Fruit fly (Drosophila melanogaster) whole organism, embryonic: Measurements from ENCODE around the gene mldr.

ENCODE experiments used
- CG11085 ChIP-seq: fragments of 200-800 bp; sonication (Bioruptor generic); IDR thresholded peaks from 2 replicates; pipeline ENCODE4 v1.3.6; 2022; ENCODE audit warnings: missing biosample characterization, missing genetic modification characterization
- CG12942 ChIP-seq: fragments of 200-800 bp; sonication (Bioruptor generic); optimal IDR thresholded peaks from 3 replicates; lab custom pipeline; 2016; ENCODE audit warnings: missing biosample characterization, missing genetic modification characterization
- CG3838 ChIP-seq: fragments of 200-800 bp; sonication (Bioruptor generic); optimal IDR thresholded peaks from 3 replicates; lab custom pipeline; 2016; ENCODE audit warnings: missing biosample characterization, missing genetic modification characterization
- CG6683 ChIP-seq: fragments of 200-800 bp; sonication (Bioruptor generic); optimal IDR thresholded peaks from 2 replicates; lab custom pipeline; 2017; ENCODE audit warnings: missing biosample characterization, mild to moderate bottlenecking, missing genetic modification characterization, missing genetic modification reagents
- CG6854 ChIP-seq: fragments of 200-800 bp; sonication (Bioruptor generic); optimal IDR thresholded peaks from 3 replicates; lab custom pipeline; 2017; ENCODE audit warnings: missing biosample characterization, mild to moderate bottlenecking, missing genetic modification characterization
- CG9876 ChIP-seq: fragments of 200-800 bp; sonication (Bioruptor generic); optimal IDR thresholded peaks from 2 replicates; lab custom pipeline; 2016; ENCODE audit warnings: missing biosample characterization, missing genetic modification characterization
- Fer2 ChIP-seq: fragments of 200-800 bp; sonication (Bioruptor generic); optimal IDR thresholded peaks from 2 replicates; lab custom pipeline; 2018; ENCODE audit warnings: missing biosample characterization, mild to moderate bottlenecking, missing genetic modification characterization, moderate library complexity
- Rfx ChIP-seq: fragments of 200-800 bp; sonication (Bioruptor generic); IDR thresholded peaks from 2 replicates; pipeline ENCODE4 v1.3.6; 2022; ENCODE audit warnings: missing biosample characterization, missing genetic modification characterization
- dimm ChIP-seq: fragments of 200-800 bp; sonication (Bioruptor generic); IDR thresholded peaks from 2 replicates; pipeline ENCODE4 v1.3.6; 2022; ENCODE audit warnings: missing biosample characterization, missing genetic modification characterization
- pzg ChIP-seq: fragments of 200-800 bp; sonication (Bioruptor generic); optimal IDR thresholded peaks from 3 replicates; lab custom pipeline; 2018; ENCODE audit warnings: missing biosample characterization, mild to moderate bottlenecking, missing genetic modification characterization, moderate library complexity

- TF ChIP-seq CG6683 (no peak), CG3838 (GFP tag; lab: Kevin White, UChicago) (no peak), pzg (GFP tag; lab: Kevin White, UChicago) (no peak), dimm (GFP tag; lab: Robert Waterston, UW) (no peak), CG12942 (GFP tag; lab: Kevin White, UChicago) (no peak), Fer2 (tag; lab: Kevin White, UChicago) (no peak), CG9876 (GFP tag; lab: Kevin White, UChicago) (no peak), CG6854 (GFP tag; lab: Kevin White, UChicago) (no peak), Rfx (GFP tag; lab: Robert Waterston, UW) (no peak), CG11085 (GFP tag; lab: Robert Waterston, UW) (no peak)
Measured at dm6 chrX:6304203-6304602, 13.1 kb downstream of the mldr start.
